Worm (Caenorhabditis elegans): ENCODE measurements around the gene F35E8.10.

F35E8.10 gene

ce11 chrV:15884698-15885097 is 35.5 kb downstream of the F35E8.10 start, which contains the start of gene oac-42:
Gene oac-42, minus strand, starts transcription at chrV:15884798.
- no peak for TF ChIP-seq unc-39 (tag; optimal IDR thresholded peaks at IDR 0.05)
- TF ChIP-seq unc-62 (GFP tag; optimal IDR thresholded peaks at IDR 0.05 in 1 of 2), result peak in 1 of 2 experiments; percentile 57
- no peak for TF ChIP-seq unc-62 (tag; optimal IDR thresholded peaks at IDR 0.05)
- TF ChIP-seq dmd-6 (GFP tag; IDR thresholded peaks at IDR 0.05), result no peak

- TF ChIP-seq dmd-6 (GFP tag; IDR thresholded peaks at IDR 0.05), result peak; percentile 87
- no peak for TF ChIP-seq zfp-2 (tag; optimal IDR thresholded peaks at IDR 0.05)
- peak in 1 of 2 experiments; percentile 37 for TF ChIP-seq hif-1 (tag; optimal IDR thresholded peaks at IDR 0.05)
- peak; percentile 28 for TF ChIP-seq nhr-6 (tag; optimal IDR thresholded peaks at IDR 0.05)
- peak; percentile 78 for TF ChIP-seq hlh-11 (tag; optimal IDR thresholded peaks at IDR 0.05)
- TF ChIP-seq rbr-2 (tag; optimal IDR thresholded peaks at IDR 0.05), result peak; percentile 0
- peak; percentile 75 for TF ChIP-seq nhr-77 (tag; optimal IDR thresholded peaks at IDR 0.05)
- peak; percentile 26 for TF ChIP-seq nhr-11 (tag; optimal IDR thresholded peaks at IDR 0.05)
- no peak for TF ChIP-seq nhr-42 (GFP tag; IDR thresholded peaks at IDR 0.05)
- peak; percentile 69 for TF ChIP-seq dve-1 (tag; optimal IDR thresholded peaks at IDR 0.05; ENCODE audit: insufficient read depth)
- TF ChIP-seq nhr-41 (GFP tag; IDR thresholded peaks at IDR 0.05), result no peak
- TF ChIP-seq T20F7.1 (GFP tag; optimal IDR thresholded peaks at IDR 0.05), result peak; percentile 20
- TF ChIP-seq sdz-12 (GFP tag; optimal IDR thresholded peaks at IDR 0.05), result no peak
- no peak for TF ChIP-seq Y105C5A.15 (GFP tag; IDR thresholded peaks at IDR 0.05)
- peak; percentile 50 for TF ChIP-seq mep-1 (tag; optimal IDR thresholded peaks at IDR 0.05)
- TF ChIP-seq daf-16 (GFP tag; optimal IDR thresholded peaks at IDR 0.05), result no peak
- peak; percentile 61 for TF ChIP-seq daf-16 (tag; optimal IDR thresholded peaks at IDR 0.05)
- TF ChIP-seq lin-15B (tag; optimal IDR thresholded peaks at IDR 0.05), result no peak
- peak; percentile 17 for TF ChIP-seq pqm-1 (tag; optimal IDR thresholded peaks at IDR 0.05)
- TF ChIP-seq hlh-30 (tag; optimal IDR thresholded peaks at IDR 0.05; ENCODE audit: insufficient read depth), result peak; percentile 59
- peak; percentile 73 for TF ChIP-seq zip-2 (tag; optimal IDR thresholded peaks at IDR 0.05)
- TF ChIP-seq cey-2 (tag; optimal IDR thresholded peaks at IDR 0.05; ENCODE audit: borderline replicate concordance, insufficient read depth), result peak; percentile 82
- 0 out of 2 replicates have a peak, but pooled peaks have one; percentile 12 for TF ChIP-seq lin-1 (GFP tag; IDR thresholded peaks at IDR 0.05)
- TF ChIP-seq nhr-25 (tag; optimal IDR thresholded peaks at IDR 0.05; ENCODE audit: borderline replicate concordance, insufficient read depth), result no peak
- peak; percentile 51 to 60 for TF ChIP-seq lsy-2 (tag; optimal IDR thresholded peaks at IDR 0.05)
- 0 out of 2 replicates have a peak, but pooled peaks have one; percentile 22 for TF ChIP-seq hmg-1.1 (GFP tag; IDR thresholded peaks at IDR 0.05)
- TF ChIP-seq mes-2 (tag; optimal IDR thresholded peaks at IDR 0.05; ENCODE audit: poor library complexity, severe bottlenecking), result peak; percentile 38
- peak; percentile 95 for TF ChIP-seq nhr-28 (tag; optimal IDR thresholded peaks at IDR 0.05)
- TF ChIP-seq ama-1 (optimal IDR thresholded peaks at IDR 0.05), result no peak
- no peak for TF ChIP-seq lim-7 (GFP tag; IDR thresholded peaks at IDR 0.05)
- TF ChIP-seq ztf-7 (tag; optimal IDR thresholded peaks at IDR 0.05), result peak; percentile 95
- TF ChIP-seq pha-4 (GFP tag; IDR thresholded peaks at IDR 0.05), result no peak
- no peak for TF ChIP-seq pha-4 (tag; optimal IDR thresholded peaks at IDR 0.05)
- peak in 1 of 2 experiments; percentile 47 for TF ChIP-seq mdl-1 (tag; optimal IDR thresholded peaks at IDR 0.05)
- peak; percentile 80 for TF ChIP-seq nhr-48 (tag; optimal IDR thresholded peaks at IDR 0.05)
- TF ChIP-seq jun-1 (tag; optimal IDR thresholded peaks at IDR 0.05), result peak; percentile 7
- 0 out of 2 replicates have a peak, but pooled peaks have one; percentile 29 for TF ChIP-seq Y75B8A.6 (GFP tag; IDR thresholded peaks at IDR 0.05)
- TF ChIP-seq egl-27 (tag; optimal IDR thresholded peaks at IDR 0.05), result no peak
Observed at ce11 chrV:15880705-15881104, 39.5 kb downstream of the F35E8.10 start.

All from whole organism, L4 larva.